Fruit fly (Drosophila melanogaster) whole organism, embryonic: ENCODE measurements around the gene Coa8.

Experiments used
- Ada2b ChIP-seq: fragments of 200-800 bp; sonication (Bioruptor generic); IDR thresholded peaks from 2 replicates; pipeline ENCODE4 v1.3.6; 2022; ENCODE audit warnings: missing biosample characterization, missing genetic modification characterization
- CG10267 ChIP-seq: fragments of 200-800 bp; sonication (Bioruptor generic); optimal IDR thresholded peaks from 2 replicates; lab custom pipeline; 2018; ENCODE audit warnings: missing biosample characterization, mild to moderate bottlenecking, missing genetic modification characterization, moderate library complexity
- CG10462 ChIP-seq: fragments of 200-800 bp; sonication (Bioruptor generic); optimal IDR thresholded peaks from 2 replicates; lab custom pipeline; 2016; ENCODE audit warnings: missing biosample characterization, missing genetic modification characterization
- CG10565 ChIP-seq: fragments of 200-800 bp; sonication (Bioruptor generic); optimal IDR thresholded peaks from 3 replicates; lab custom pipeline; 2016; ENCODE audit warnings: missing biosample characterization, mild to moderate bottlenecking, missing genetic modification characterization
- CG11398 ChIP-seq: fragments of 200-800 bp; sonication (Bioruptor generic); optimal IDR thresholded peaks from 2 replicates; lab custom pipeline; 2016; ENCODE audit warnings: missing biosample characterization, missing genetic modification characterization
- CG11456 ChIP-seq: fragments of 200-800 bp; sonication (Bioruptor generic); IDR thresholded peaks from 3 replicates; pipeline ENCODE4 v1.3.6; 2022; ENCODE audit warnings: missing biosample characterization, missing genetic modification characterization
- CG12299 ChIP-seq: fragments of 200-800 bp; sonication (Bioruptor generic); optimal IDR thresholded peaks from 2 replicates; lab custom pipeline; 2018; ENCODE audit warnings: missing biosample characterization, mild to moderate bottlenecking, missing genetic modification characterization
- CG13287 ChIP-seq: fragments of 200-800 bp; sonication (Bioruptor generic); IDR thresholded peaks from 2 replicates; pipeline ENCODE4 v1.3.6; 2022; ENCODE audit warnings: missing biosample characterization, missing genetic modification characterization; ENCODE audit not compliant: partially characterized antibody
- CG13296 ChIP-seq: fragments of 200-800 bp; sonication (Bioruptor generic); optimal IDR thresholded peaks from 3 replicates; lab custom pipeline; 2018; ENCODE audit warnings: missing biosample characterization, mild to moderate bottlenecking, missing genetic modification characterization
- CG13894 ChIP-seq: fragments of 200-800 bp; sonication (Bioruptor generic); optimal IDR thresholded peaks from 3 replicates; lab custom pipeline; 2018; ENCODE audit warnings: missing biosample characterization, mild to moderate bottlenecking, missing genetic modification characterization, moderate library complexity
- CG14014 ChIP-seq: fragments of 200-800 bp; sonication (Bioruptor generic); IDR thresholded peaks from 2 replicates; pipeline ENCODE4 v1.3.6; 2022; ENCODE audit warnings: missing biosample characterization, missing genetic modification characterization
- CG1602 ChIP-seq: fragments of 200-800 bp; sonication (Bioruptor generic); optimal IDR thresholded peaks from 3 replicates; lab custom pipeline; 2016; ENCODE audit warnings: missing biosample characterization, missing genetic modification characterization
- CG16815 ChIP-seq: fragments of 200-800 bp; sonication (Bioruptor generic); optimal IDR thresholded peaks from 3 replicates; lab custom pipeline; 2017; ENCODE audit warnings: missing biosample characterization, mild to moderate bottlenecking, missing genetic modification characterization
- CG17186 ChIP-seq: fragments of 200-800 bp; sonication (Bioruptor generic); optimal IDR thresholded peaks from 3 replicates; lab custom pipeline; 2017; ENCODE audit warnings: missing biosample characterization, missing genetic modification reagents, missing genetic modification characterization
- CG17359 ChIP-seq: fragments of 200-800 bp; sonication (Bioruptor generic); optimal IDR thresholded peaks from 3 replicates; lab custom pipeline; 2018; ENCODE audit warnings: missing biosample characterization, mild to moderate bottlenecking, missing genetic modification characterization, moderate library complexity
- CG17568 ChIP-seq: fragments of 200-800 bp; sonication (Bioruptor generic); optimal IDR thresholded peaks from 2 replicates; lab custom pipeline; 2018; ENCODE audit warnings: missing biosample characterization, mild to moderate bottlenecking, missing genetic modification characterization, moderate library complexity
- CG1832 ChIP-seq: fragments of 200-800 bp; sonication (Bioruptor generic); optimal IDR thresholded peaks from 2 replicates; lab custom pipeline; 2017; ENCODE audit warnings: missing biosample characterization, mild to moderate bottlenecking, missing genetic modification characterization, inconsistent platforms
- CG2199 ChIP-seq: fragments of 200-800 bp; sonication (Bioruptor generic); IDR thresholded peaks from 3 replicates; pipeline ENCODE4 v1.3.6; 2022; ENCODE audit warnings: missing biosample characterization, missing genetic modification characterization
- CG2712 ChIP-seq: fragments of 200-800 bp; optimal IDR thresholded peaks from 3 replicates; lab custom pipeline; 2019; ENCODE audit warnings: missing biosample characterization, mild to moderate bottlenecking, missing genetic modification characterization, moderate library complexity
- CG2875 ChIP-seq: fragments of 200-800 bp; sonication (Bioruptor generic); optimal IDR thresholded peaks from 2 replicates; lab custom pipeline; 2017; ENCODE audit warnings: missing biosample characterization, mild to moderate bottlenecking, missing genetic modification characterization, missing genetic modification reagents
- CG33557 ChIP-seq: fragments of 200-800 bp; sonication (Bioruptor generic); optimal IDR thresholded peaks from 2 replicates; lab custom pipeline; 2019; ENCODE audit warnings: missing biosample characterization, mild to moderate bottlenecking, missing genetic modification characterization, moderate library complexity
- CG6272 ChIP-seq: fragments of 200-800 bp; sonication (Bioruptor generic); IDR thresholded peaks from 2 replicates; pipeline ENCODE4 v1.3.6; 2022; ENCODE audit warnings: missing biosample characterization, missing genetic modification characterization
- CG6813 ChIP-seq: fragments of 200-800 bp; sonication (Bioruptor generic); optimal IDR thresholded peaks from 2 replicates; lab custom pipeline; 2017; ENCODE audit warnings: missing biosample characterization, missing genetic modification characterization, mild to moderate bottlenecking, moderate library complexity, missing genetic modification reagents
- CG8478 ChIP-seq: fragments of >200 bp; optimal IDR thresholded peaks from 2 replicates; lab custom pipeline; 2018
- CG9797 ChIP-seq: fragments of 200-800 bp; sonication (Bioruptor generic); optimal IDR thresholded peaks from 3 replicates; lab custom pipeline; 2018; ENCODE audit warnings: missing biosample characterization, mild to moderate bottlenecking, missing genetic modification characterization
- Camta ChIP-seq: fragments of 200-800 bp; sonication (Bioruptor generic); optimal IDR thresholded peaks from 2 replicates; lab custom pipeline; 2016; ENCODE audit warnings: missing biosample characterization, missing genetic modification characterization
- Doc3 ChIP-seq: fragments of 200-800 bp; sonication (Bioruptor generic); IDR thresholded peaks from 3 replicates; pipeline ENCODE4 v1.3.6; 2022; ENCODE audit warnings: missing biosample characterization, missing genetic modification characterization; ENCODE audit not compliant: partially characterized antibody
- Eip74EF ChIP-seq, 2 experiments: fragments of 200-800 bp in 1 of 2; fragments of >200 bp in 1 of 2; sonication (Bioruptor generic) in 1 of 2; optimal IDR thresholded peaks; 2 replicates each; lab custom pipeline; 2017 to 2019; ENCODE audit warnings: missing biosample characterization in 2 of 2, missing genetic modification characterization in 2 of 2, mild to moderate bottlenecking in 1 of 2, moderate library complexity in 1 of 2
- Fer2 ChIP-seq: fragments of 200-800 bp; sonication (Bioruptor generic); optimal IDR thresholded peaks from 2 replicates; lab custom pipeline; 2018; ENCODE audit warnings: missing biosample characterization, mild to moderate bottlenecking, missing genetic modification characterization, moderate library complexity
- HLH3B ChIP-seq: fragments of 200-800 bp; sonication (Bioruptor generic); IDR thresholded peaks from 2 replicates; pipeline ENCODE4 v1.3.6; 2022; ENCODE audit warnings: missing biosample characterization, missing genetic modification characterization
- HmgD ChIP-seq: fragments of 200-800 bp; sonication (Bioruptor generic); optimal IDR thresholded peaks from 3 replicates; lab custom pipeline; 2016; ENCODE audit warnings: missing biosample characterization, missing genetic modification characterization
- NC2α ChIP-seq: fragments of 200-800 bp; sonication (Bioruptor generic); optimal IDR thresholded peaks from 2 replicates; lab custom pipeline; 2016; ENCODE audit warnings: missing biosample characterization, missing genetic modification characterization
- NC2β ChIP-seq: fragments of 200-800 bp; sonication (Bioruptor generic); optimal IDR thresholded peaks from 2 replicates; lab custom pipeline; 2016; ENCODE audit warnings: missing biosample characterization, missing genetic modification characterization
- TFAM ChIP-seq: fragments of 200-800 bp; sonication (Bioruptor generic); optimal IDR thresholded peaks from 2 replicates; lab custom pipeline; 2017; ENCODE audit warnings: missing biosample characterization, missing genetic modification characterization, inconsistent platforms
- ap ChIP-seq: fragments of 200-800 bp; sonication (Bioruptor generic); IDR thresholded peaks from 2 replicates; pipeline ENCODE4 v1.3.6; 2022; ENCODE audit warnings: missing biosample characterization, missing genetic modification characterization
- btn ChIP-seq: fragments of 200-800 bp; sonication (Bioruptor generic); optimal IDR thresholded peaks from 2 replicates; lab custom pipeline; 2016; ENCODE audit warnings: missing biosample characterization, missing genetic modification characterization
- cato ChIP-seq: fragments of 200-800 bp; sonication (Bioruptor generic); optimal IDR thresholded peaks from 2 replicates; lab custom pipeline; 2016; ENCODE audit warnings: missing biosample characterization, missing genetic modification characterization, borderline replicate concordance
- cwo ChIP-seq: fragments of 200-800 bp; sonication (Bioruptor generic); optimal IDR thresholded peaks from 3 replicates; lab custom pipeline; 2017; ENCODE audit warnings: missing biosample characterization, missing genetic modification characterization, mild to moderate bottlenecking, moderate library complexity, missing genetic modification reagents
- fd102C ChIP-seq: fragments of 200-800 bp; sonication (Bioruptor generic); optimal IDR thresholded peaks from 2 replicates; lab custom pipeline; 2018; ENCODE audit warnings: missing biosample characterization, mild to moderate bottlenecking, missing genetic modification characterization, moderate library complexity
- fd96Cb ChIP-seq: fragments of 200-800 bp; sonication (Bioruptor generic); optimal IDR thresholded peaks from 2 replicates; lab custom pipeline; 2018; ENCODE audit warnings: missing biosample characterization, mild to moderate bottlenecking, missing genetic modification characterization, moderate library complexity
- ham ChIP-seq: fragments of 200-800 bp; sonication (Bioruptor generic); IDR thresholded peaks from 2 replicates; pipeline ENCODE4 v1.3.6; 2022; ENCODE audit warnings: missing biosample characterization, missing genetic modification characterization
- hb ChIP-seq: fragments of 200-800 bp; sonication (Bioruptor generic); IDR thresholded peaks from 3 replicates; pipeline ENCODE4 v1.3.6; 2022; ENCODE audit warnings: missing biosample characterization, missing genetic modification characterization; ENCODE audit not compliant: partially characterized antibody
- pfk ChIP-seq: fragments of 200-800 bp; sonication (Bioruptor generic); optimal IDR thresholded peaks from 2 replicates; lab custom pipeline; 2018; ENCODE audit warnings: missing biosample characterization, mild to moderate bottlenecking, missing genetic modification characterization, moderate library complexity
- prd ChIP-seq, 3 experiments: fragments of >200 bp in 2 of 3; fragments of 200-800 bp in 1 of 3; sonication (Bioruptor generic) in 1 of 3; optimal IDR thresholded peaks in 2 of 3; IDR thresholded peaks in 1 of 3; 2 replicates in 2 of 3; 3 replicates in 1 of 3; pipeline versions ENCODE4 v1.3.6 to Lab custom; 2017 to 2022; ENCODE audit warnings: missing biosample characterization in 1 of 3, missing genetic modification characterization in 1 of 3
- repo ChIP-seq: fragments of 200-800 bp; sonication (Bioruptor generic); optimal IDR thresholded peaks from 2 replicates; lab custom pipeline; 2016; ENCODE audit warnings: missing biosample characterization, missing genetic modification characterization
- scrt ChIP-seq: fragments of 200-800 bp; sonication (Bioruptor generic); optimal IDR thresholded peaks from 2 replicates; lab custom pipeline; 2018; ENCODE audit warnings: missing biosample characterization, mild to moderate bottlenecking, missing genetic modification characterization, moderate library complexity
- seq ChIP-seq: fragments of 200-800 bp; sonication (Bioruptor generic); IDR thresholded peaks from 2 replicates; pipeline ENCODE4 v1.3.6; 2022; ENCODE audit warnings: missing biosample characterization, missing genetic modification characterization
- slou ChIP-seq: fragments of 200-800 bp; sonication (Bioruptor generic); optimal IDR thresholded peaks from 3 replicates; lab custom pipeline; 2016; ENCODE audit warnings: missing biosample characterization, missing genetic modification characterization
- stc ChIP-seq: fragments of 200-800 bp; sonication (Bioruptor generic); IDR thresholded peaks from 2 replicates; pipeline ENCODE4 v1.3.6; 2022; ENCODE audit warnings: missing biosample characterization, missing genetic modification characterization
- tgo ChIP-seq: fragments of 200-800 bp; sonication (Bioruptor generic); IDR thresholded peaks from 3 replicates; pipeline ENCODE4 v1.3.6; 2022; ENCODE audit warnings: missing biosample characterization, missing genetic modification characterization

Coa8 gene

DNA sequence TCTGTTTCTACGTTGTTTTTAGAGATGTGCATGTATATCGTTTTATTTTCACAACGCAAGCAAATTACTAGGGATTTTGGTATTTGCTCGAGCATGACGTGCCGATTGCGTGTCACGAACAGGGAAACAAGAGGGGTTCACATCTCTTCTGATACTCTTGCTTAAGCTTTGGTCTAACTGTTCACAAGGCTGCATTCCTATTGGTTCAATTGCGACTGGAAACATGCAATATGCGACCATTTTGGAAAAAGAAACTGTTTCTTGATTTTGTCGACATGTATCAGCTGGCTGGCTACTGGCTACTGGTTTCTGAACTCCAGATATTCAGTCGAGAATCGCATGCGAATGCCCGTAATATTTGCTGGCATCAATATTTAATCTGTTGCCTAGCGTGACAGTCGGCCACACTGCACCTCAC is at the start of gene Coa8 (continued):
- TF ChIP-seq CG2712 (tag; lab: Kevin White, UChicago) (peak; percentile 22), CG17186 (GFP tag; lab: Kevin White, UChicago) (no peak), CG10565 (GFP tag; lab: Kevin White, UChicago) (no peak), Ada2b (peak; percentile 28; the same call in 1 of the 2 replicates), repo (GFP tag; lab: Kevin White, UChicago) (peak; percentile 18), ap (GFP tag; lab: Robert Waterston, UW) (no peak), stc (GFP tag; lab: Robert Waterston, UW) (no peak), slou (GFP tag; lab: Kevin White, UChicago) (no peak), CG12299 (peak; percentile 36), Camta (GFP tag; lab: Kevin White, UChicago) (no peak), tgo (peak; percentile 27; the same call in 1 of the 3 replicates), CG14014 (GFP tag; lab: Robert Waterston, UW) (0 out of 2 replicates have a peak, but pooled peaks have one; percentile 30), pfk (GFP tag; lab: Kevin White, UChicago) (no peak), fd96Cb (tag; lab: Kevin White, UChicago) (no peak), CG17359 (peak; percentile 12), seq (no peak), fd102C (no peak), CG10267 (no peak), Fer2 (tag; lab: Kevin White, UChicago) (no peak), Eip74EF (GFP tag; optimal IDR thresholded peaks at IDR 0.05; lab: Kevin White, UChicago) (no peak), CG11398 (no peak), CG6272 (GFP tag; lab: Robert Waterston, UW) (0 out of 2 replicates have a peak, but pooled peaks have one; percentile 5), CG1602 (GFP tag; lab: Kevin White, UChicago) (no peak), CG33557 (GFP tag; lab: Kevin White, UChicago) (no peak), CG11456 (GFP tag; lab: Robert Waterston, UW) (0 out of 3 replicates have a peak, but pooled peaks have one; percentile 43), CG2875 (GFP tag; lab: Kevin White, UChicago) (no peak), CG16815 (peak; percentile 10), CG6813 (GFP tag; lab: Kevin White, UChicago) (no peak), TFAM (GFP tag; lab: Kevin White, UChicago) (no peak), cato (no peak), CG13894 (tag; lab: Kevin White, UChicago) (no peak), CG9797 (GFP tag; lab: Kevin White, UChicago) (peak; percentile 33), CG13296 (GFP tag; lab: Kevin White, UChicago) (peak; percentile 31), CG8478 (lab: Kevin White, UChicago) (no peak), scrt (GFP tag; lab: Kevin White, UChicago) (no peak), NC2β (GFP tag; lab: Kevin White, UChicago) (no peak), prd (optimal IDR thresholded peaks at IDR 0.05; lab: Kevin White, UChicago) (no peak), prd (GFP tag; IDR thresholded peaks at IDR 0.05; lab: Robert Waterston, UW) (peak; percentile 61), HmgD (GFP tag; lab: Kevin White, UChicago) (no peak), hb (no peak), HLH3B (no peak), CG1832 (GFP tag; lab: Kevin White, UChicago) (no peak), CG2199 (GFP tag; lab: Robert Waterston, UW) (no peak), cwo (GFP tag; lab: Kevin White, UChicago) (no peak), btn (GFP tag; lab: Kevin White, UChicago) (peak; percentile 37), ham (GFP tag; lab: Robert Waterston, UW) (no peak), NC2α (GFP tag; lab: Kevin White, UChicago) (no peak), CG13287 (GFP tag; lab: Robert Waterston, UW) (peak; percentile 54), CG10462 (GFP tag; lab: Kevin White, UChicago) (no peak), CG17568 (GFP tag; lab: Kevin White, UChicago) (no peak), Doc3 (GFP tag; lab: Robert Waterston, UW) (peak; percentile 34)
